Fruit fly (Drosophila melanogaster): ENCODE results near the gene CG43163.

Gene CG43163

DNA sequence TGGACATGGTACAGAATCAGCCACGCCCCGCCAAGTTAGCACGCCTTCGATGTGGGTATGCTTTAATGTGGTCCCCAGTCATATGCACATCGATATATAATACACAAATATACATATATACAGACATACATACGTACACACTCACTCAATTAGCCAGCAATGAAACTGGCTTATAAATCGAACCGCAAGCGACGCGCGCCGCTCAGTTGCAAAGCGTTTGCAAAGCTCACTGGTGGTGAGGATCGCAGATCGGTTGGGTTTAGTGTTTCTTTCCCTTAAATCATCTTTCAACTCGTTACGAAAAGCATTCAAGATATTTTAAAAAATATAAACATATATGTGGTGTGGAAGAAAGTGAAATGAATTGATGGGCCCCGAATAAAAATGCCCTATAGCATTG is 21.6 kb upstream of the CG43163 start:
- TF ChIP-seq CG10348 (GFP tag; IDR thresholded peaks at IDR 0.05) (no peak), CG14655 (GFP tag; optimal IDR thresholded peaks at IDR 0.05) (no peak), Pif1B (GFP tag; optimal IDR thresholded peaks at IDR 0.05) (no peak), CG8159 (tag; optimal IDR thresholded peaks at IDR 0.05) (no peak), CG4496 (GFP tag; IDR thresholded peaks at IDR 0.05) (no peak), Pif1A (GFP tag; optimal IDR thresholded peaks at IDR 0.05) (no peak), gl (tag; optimal IDR thresholded peaks at IDR 0.05) (no peak), CG12605 (GFP tag; IDR thresholded peaks at IDR 0.05) (no peak), Snoo (tag; optimal IDR thresholded peaks at IDR 0.05) (no peak), rn (GFP tag; IDR thresholded peaks at IDR 0.05) (no peak), CG15710 (tag; optimal IDR thresholded peaks at IDR 0.05) (no peak), fd96Ca (GFP tag; IDR thresholded peaks at IDR 0.05) (no peak), CG17806 (tag; optimal IDR thresholded peaks at IDR 0.05) (no peak), CG8301 (tag; optimal IDR thresholded peaks at IDR 0.05) (no peak)

- TF ChIP-seq CG9948 (tag; optimal IDR thresholded peaks at IDR 0.05), result no peak
- no peak for TF ChIP-seq CG15710 (tag; optimal IDR thresholded peaks at IDR 0.05)
- TF ChIP-seq CG4496 (GFP tag; IDR thresholded peaks at IDR 0.05), result no peak
Measured at dm6 chr3L:8527829-8528228, 20.9 kb upstream of the CG43163 start.

DNA sequence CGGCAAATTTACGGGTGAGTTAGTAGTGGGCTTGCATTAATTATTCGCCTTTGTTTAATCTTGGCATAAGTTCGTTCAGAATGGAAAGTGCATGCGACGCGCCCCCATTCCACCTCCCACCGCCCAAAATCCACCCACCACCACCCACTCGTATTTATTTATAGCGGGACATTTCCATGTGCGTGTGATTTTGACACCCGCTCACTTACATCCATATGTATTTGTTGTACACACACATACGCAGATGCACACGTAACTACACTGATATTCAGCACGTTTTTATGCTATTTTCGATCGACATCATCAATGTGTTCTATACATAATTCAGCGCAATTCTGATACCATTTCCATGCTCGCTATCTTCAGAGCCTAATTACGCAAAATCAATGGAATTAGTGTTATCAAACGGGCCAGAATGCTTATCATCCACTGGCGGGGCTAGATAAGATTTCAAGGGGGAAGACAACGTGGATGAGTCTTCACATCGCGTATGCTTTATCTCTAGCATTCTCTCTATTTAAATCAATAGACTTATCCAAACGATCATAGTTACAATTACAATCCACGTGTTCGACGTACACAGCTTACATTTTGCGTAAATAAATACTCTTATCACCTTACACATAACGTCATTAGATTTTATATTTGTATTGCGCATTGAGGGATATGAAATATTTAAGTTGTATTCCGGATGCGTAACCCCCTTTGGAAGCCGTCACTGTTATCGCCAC is 18.9 kb upstream of the CG43163 start:
- TF ChIP-seq CG8301 (tag; optimal IDR thresholded peaks at IDR 0.05) (no peak), D1 (tag; optimal IDR thresholded peaks at IDR 0.05) (peak; percentile 8), CG12605 (GFP tag; IDR thresholded peaks at IDR 0.05) (no peak), Pif1A (GFP tag; optimal IDR thresholded peaks at IDR 0.05) (no peak)

- TF ChIP-seq CG13204 (GFP tag; optimal IDR thresholded peaks at IDR 0.05) (no peak), gl (tag; optimal IDR thresholded peaks at IDR 0.05) (peak; percentile 8), CG8159 (tag; optimal IDR thresholded peaks at IDR 0.05) (peak; percentile 80), Snoo (tag; optimal IDR thresholded peaks at IDR 0.05) (peak; percentile 5), Pif1A (GFP tag; optimal IDR thresholded peaks at IDR 0.05) (no peak), CG15710 (tag; optimal IDR thresholded peaks at IDR 0.05) (peak; percentile 14), rn (GFP tag; IDR thresholded peaks at IDR 0.05) (no peak), Ets98B (GFP tag; IDR thresholded peaks at IDR 0.05) (peak; percentile 45; the same call in 1 of the 2 replicates), fd96Ca (GFP tag; IDR thresholded peaks at IDR 0.05) (no peak), CG10348 (GFP tag; IDR thresholded peaks at IDR 0.05) (no peak), CG34367 (tag; optimal IDR thresholded peaks at IDR 0.05) (no peak), CG12605 (GFP tag; IDR thresholded peaks at IDR 0.05) (no peak), CG14655 (GFP tag; optimal IDR thresholded peaks at IDR 0.05) (no peak), CG32121 (GFP tag; IDR thresholded peaks at IDR 0.05) (0 out of 2 replicates have a peak, but pooled peaks have one; percentile 24), CG9948 (tag; optimal IDR thresholded peaks at IDR 0.05) (no peak), CG8301 (tag; optimal IDR thresholded peaks at IDR 0.05) (no peak), EcR (GFP tag; optimal IDR thresholded peaks at IDR 0.05) (no peak), D1 (tag; optimal IDR thresholded peaks at IDR 0.05) (no peak), CG4496 (GFP tag; IDR thresholded peaks at IDR 0.05) (peak; percentile 38; the same call in 2 of the 3 replicates), CG17806 (tag; optimal IDR thresholded peaks at IDR 0.05) (no peak), Pif1B (GFP tag; optimal IDR thresholded peaks at IDR 0.05) (no peak)
Measured at dm6 chr3L:8524816-8525625, 18.1 kb upstream of the CG43163 start, which contains the start of the genes GstO1 and foi. Gene GstO1, minus strand, starts transcription at chr3L:8524866. Gene foi, plus strand, starts transcription at chr3L:8525244.

DNA sequence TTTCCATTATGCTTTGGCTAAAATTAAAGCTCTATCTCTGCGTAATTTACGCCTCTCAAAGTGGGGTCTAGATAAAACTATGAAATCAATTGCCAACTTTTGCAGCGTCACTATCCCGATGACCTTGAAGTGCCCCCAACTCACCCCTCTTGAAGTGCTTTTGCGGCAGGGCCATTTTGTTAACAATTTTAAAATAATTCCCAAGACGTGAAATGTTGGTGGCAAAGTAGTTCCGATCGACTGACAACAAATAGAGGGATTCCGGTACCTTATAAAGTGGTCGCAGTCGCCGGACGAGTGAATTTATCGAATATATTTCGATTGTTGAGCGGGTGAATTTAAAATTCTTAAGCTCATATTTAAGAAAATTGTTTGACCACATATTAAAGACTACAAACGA is 16.3 kb upstream of the CG43163 start, which contains the start of gene GstO2:
Gene GstO2, minus strand, starts transcription at position 245 of the 400 bp plus-strand sequence.
- TF ChIP-seq EcR (GFP tag; optimal IDR thresholded peaks at IDR 0.05), result no peak
- no peak for TF ChIP-seq rn (GFP tag; IDR thresholded peaks at IDR 0.05)
- TF ChIP-seq CG12605 (GFP tag; IDR thresholded peaks at IDR 0.05), result no peak
- TF ChIP-seq CG17806 (tag; optimal IDR thresholded peaks at IDR 0.05), result no peak
- TF ChIP-seq CG13204 (GFP tag; optimal IDR thresholded peaks at IDR 0.05), result no peak
- no peak for TF ChIP-seq D1 (tag; optimal IDR thresholded peaks at IDR 0.05)

- TF ChIP-seq CG15710 (tag; optimal IDR thresholded peaks at IDR 0.05), result no peak
Measured at dm6 chr3L:8520252-8520651, 13.3 kb upstream of the CG43163 start, which contains the start of gene se. Gene se, plus strand, starts transcription at chr3L:8520552.

- TF ChIP-seq EcR (GFP tag; optimal IDR thresholded peaks at IDR 0.05), result peak; percentile 22
- no peak for TF ChIP-seq rn (GFP tag; IDR thresholded peaks at IDR 0.05)
Measured at dm6 chr3L:8519232-8519631, 12.3 kb upstream of the CG43163 start.

Data from whole organism, pupa.